Worm (Caenorhabditis elegans): ENCODE measurements around the gene tpk-1.
A peak's percentile ranks its signal among the peaks of the same experiment; 100 is the strongest.

The tpk-1 gene

DNA sequence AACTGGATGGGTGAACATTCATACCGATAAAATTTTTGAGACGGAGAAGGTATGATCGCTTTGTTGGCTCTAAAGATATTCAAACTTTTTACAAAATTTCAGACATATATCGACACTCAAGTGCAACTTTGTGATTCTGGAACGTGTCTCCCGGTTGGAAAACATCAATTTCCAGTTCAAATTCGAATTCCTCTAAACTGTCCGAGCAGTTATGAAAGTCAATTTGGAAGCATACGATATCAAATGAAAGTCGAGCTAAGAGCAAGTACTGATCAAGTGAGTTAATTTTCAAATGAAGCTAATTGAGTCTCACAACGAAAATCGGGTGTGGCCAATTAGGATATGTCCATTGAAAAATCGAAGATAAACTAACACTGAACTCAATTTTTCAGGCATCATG, 22.4 kb downstream of the tpk-1 start:
- TF ChIP-seq M03D4.4 (tag; optimal IDR thresholded peaks at IDR 0.05) (no peak), unc-62 (GFP tag; optimal IDR thresholded peaks at IDR 0.05) (no peak), pha-4 (tag; optimal IDR thresholded peaks at IDR 0.05) (no peak), mls-2 (tag; optimal IDR thresholded peaks at IDR 0.05) (no peak), elt-3 (tag; optimal IDR thresholded peaks at IDR 0.05) (no peak), ham-2 (GFP tag; optimal IDR thresholded peaks at IDR 0.05) (no peak), sptf-1 (tag; optimal IDR thresholded peaks at IDR 0.05) (no peak), cnd-1 (tag; optimal IDR thresholded peaks at IDR 0.05) (no peak), nhr-237 (tag; optimal IDR thresholded peaks at IDR 0.05) (no peak), mep-1 (tag; optimal IDR thresholded peaks at IDR 0.05) (no peak), nhr-12 (tag; optimal IDR thresholded peaks at IDR 0.05) (no peak), nhr-2 (tag; optimal IDR thresholded peaks at IDR 0.05) (no peak), elt-1 (tag; optimal IDR thresholded peaks at IDR 0.05; ENCODE audit: borderline replicate concordance, insufficient read depth) (no peak), unc-120 (tag; optimal IDR thresholded peaks at IDR 0.05; ENCODE audit: poor library complexity, severe bottlenecking) (no peak), tbx-8 (GFP tag; optimal IDR thresholded peaks at IDR 0.05) (no peak), bed-3 (GFP tag; optimal IDR thresholded peaks at IDR 0.05) (no peak), nhr-76 (tag; optimal IDR thresholded peaks at IDR 0.05) (no peak), unc-39 (tag; optimal IDR thresholded peaks at IDR 0.05) (no peak), sem-2 (GFP tag; optimal IDR thresholded peaks at IDR 0.05) (no peak), ceh-83 (GFP tag; optimal IDR thresholded peaks at IDR 0.05) (no peak)

DNA sequence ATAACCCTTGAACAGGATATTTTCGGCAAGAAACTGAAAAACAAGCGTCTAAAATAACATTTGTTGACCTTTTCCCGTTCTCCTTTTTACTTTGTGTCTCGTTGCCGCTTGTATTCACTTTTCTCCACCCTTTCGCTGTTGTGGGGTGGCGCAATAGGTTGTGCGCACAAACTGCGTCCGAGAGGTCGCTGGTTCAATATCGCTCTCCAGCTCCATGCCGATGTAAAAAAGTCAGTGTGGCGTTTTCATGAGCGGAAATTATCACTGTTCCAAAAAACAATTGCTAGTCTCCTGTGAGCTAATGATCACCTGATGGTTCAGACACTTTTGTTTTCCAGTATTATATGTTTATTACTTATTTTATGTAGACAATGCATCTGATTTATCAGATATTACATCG, 25.6 kb downstream of the tpk-1 start:
- TF ChIP-seq lsy-2 (tag; optimal IDR thresholded peaks at IDR 0.05): peak; percentile 17
- TF ChIP-seq zip-8 (tag; optimal IDR thresholded peaks at IDR 0.05): peak; percentile 29
- peak; percentile 89 for TF ChIP-seq ceh-43 (GFP tag; optimal IDR thresholded peaks at IDR 0.05)
- TF ChIP-seq unc-120 (tag; optimal IDR thresholded peaks at IDR 0.05; ENCODE audit: poor library complexity, severe bottlenecking): peak; percentile 88
- TF ChIP-seq nhr-2 (tag; optimal IDR thresholded peaks at IDR 0.05): no peak
- peak; percentile 94 for TF ChIP-seq ham-2 (GFP tag; optimal IDR thresholded peaks at IDR 0.05)
- peak; percentile 93 for TF ChIP-seq lin-32 (GFP tag; optimal IDR thresholded peaks at IDR 0.05)
- TF ChIP-seq nhr-12 (tag; optimal IDR thresholded peaks at IDR 0.05): no peak
- peak; percentile 96 for TF ChIP-seq cnd-1 (tag; optimal IDR thresholded peaks at IDR 0.05)
- TF ChIP-seq drap-1 (GFP tag; optimal IDR thresholded peaks at IDR 0.05): peak; percentile 95
- TF ChIP-seq nhr-237 (tag; optimal IDR thresholded peaks at IDR 0.05): peak; percentile 21
- no peak for TF ChIP-seq mab-5 (tag; optimal IDR thresholded peaks at IDR 0.05)
- TF ChIP-seq nhr-28 (tag; optimal IDR thresholded peaks at IDR 0.05): peak; percentile 50
- TF ChIP-seq elt-1 (tag; optimal IDR thresholded peaks at IDR 0.05; ENCODE audit: borderline replicate concordance, insufficient read depth): peak; percentile 28
- TF ChIP-seq M03D4.4 (tag; optimal IDR thresholded peaks at IDR 0.05): peak; percentile 96
- TF ChIP-seq unc-62 (GFP tag; optimal IDR thresholded peaks at IDR 0.05): peak; percentile 50
- no peak for TF ChIP-seq ces-1 (GFP tag; optimal IDR thresholded peaks at IDR 0.05)
- TF ChIP-seq unc-39 (tag; optimal IDR thresholded peaks at IDR 0.05): peak; percentile 66
- peak; percentile 45 for TF ChIP-seq elt-3 (tag; optimal IDR thresholded peaks at IDR 0.05)
- TF ChIP-seq hlh-1 (tag; optimal IDR thresholded peaks at IDR 0.05): peak; percentile 62
- peak; percentile 42 for TF ChIP-seq ztf-11 (tag; optimal IDR thresholded peaks at IDR 0.05)
- no peak for TF ChIP-seq blmp-1 (tag; optimal IDR thresholded peaks at IDR 0.05)
- TF ChIP-seq mep-1 (tag; optimal IDR thresholded peaks at IDR 0.05): no peak
- TF ChIP-seq ceh-83 (GFP tag; optimal IDR thresholded peaks at IDR 0.05): peak; percentile 53
- no peak for TF ChIP-seq snpc-4 (tag; optimal IDR thresholded peaks at IDR 0.05)
- peak; percentile 77 for TF ChIP-seq bed-3 (GFP tag; optimal IDR thresholded peaks at IDR 0.05)
- peak; percentile 34 for TF ChIP-seq lin-13 (tag; optimal IDR thresholded peaks at IDR 0.05)
- TF ChIP-seq sptf-1 (tag; optimal IDR thresholded peaks at IDR 0.05): peak; percentile 96
- peak; percentile 70 for TF ChIP-seq tbx-8 (GFP tag; optimal IDR thresholded peaks at IDR 0.05)
- peak; percentile 86 for TF ChIP-seq sem-2 (GFP tag; optimal IDR thresholded peaks at IDR 0.05)
- peak; percentile 97 for TF ChIP-seq mls-2 (tag; optimal IDR thresholded peaks at IDR 0.05)
- peak; percentile 84 for TF ChIP-seq flh-1 (GFP tag; optimal IDR thresholded peaks at IDR 0.05)
- TF ChIP-seq nhr-76 (tag; optimal IDR thresholded peaks at IDR 0.05): no peak
- TF ChIP-seq pha-4 (tag; optimal IDR thresholded peaks at IDR 0.05): peak; percentile 69
- peak; percentile 31 for TF ChIP-seq ceh-39 (tag; optimal IDR thresholded peaks at IDR 0.05)

DNA sequence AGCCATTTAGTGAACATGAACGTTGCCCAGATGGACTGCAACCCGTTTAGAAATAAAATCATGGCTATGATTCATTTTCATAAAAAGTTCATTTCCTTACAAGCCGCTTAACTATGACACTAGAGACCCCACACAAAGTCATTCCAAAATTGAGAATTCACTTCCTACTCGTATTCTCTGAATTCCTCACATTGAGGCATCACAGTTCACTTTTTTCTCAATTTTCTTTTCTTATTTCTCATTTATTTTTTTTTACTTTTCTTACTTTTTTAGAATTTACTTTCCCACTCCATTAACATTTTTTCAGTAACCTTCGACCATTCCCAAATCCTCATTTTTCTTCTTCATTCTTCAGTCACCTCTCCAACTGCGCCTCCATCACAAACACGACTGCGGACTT, 32.4 kb downstream of the tpk-1 start, which contains the start of gene dhrr-1:
dhrr-1 (plus strand) TSS at position 301 of the 400 bp plus-strand sequence.
- TF ChIP-seq cnd-1 (tag; optimal IDR thresholded peaks at IDR 0.05) (no peak), hlh-1 (tag; optimal IDR thresholded peaks at IDR 0.05) (no peak), flh-1 (GFP tag; optimal IDR thresholded peaks at IDR 0.05) (no peak), ces-1 (GFP tag; optimal IDR thresholded peaks at IDR 0.05) (no peak), sem-2 (GFP tag; optimal IDR thresholded peaks at IDR 0.05) (no peak), lsy-2 (tag; optimal IDR thresholded peaks at IDR 0.05) (no peak)

All from whole organism, mixed stage, embryonic.